Worm (Caenorhabditis elegans) whole organism, young adult: ENCODE results near the gene H04J21.1.

Source experiments
- B0019.2 ChIP-seq: fragments of 200-800 bp; sonication (Bioruptor generic); conservative IDR thresholded peaks from 2 replicates; pipeline ENCODE4 v1.3.6; 2022; ENCODE audit warnings: missing genetic modification reagents, missing genetic modification characterization, missing compliant biosample characterization
- C17E4.6 ChIP-seq: fragments of 200-800 bp; sonication (Bioruptor generic); IDR thresholded peaks from 2 replicates; pipeline ENCODE4 v1.3.6; 2022; ENCODE audit warnings: missing genetic modification reagents, missing genetic modification characterization, missing compliant biosample characterization
- F23B12.7 ChIP-seq: sonication (generic microtip); optimal IDR thresholded peaks from 2 replicates; lab custom pipeline; 2017; ENCODE audit warnings: missing genetic modification characterization, mild to moderate bottlenecking, missing compliant biosample characterization, antibody characterized with exemption, moderate library complexity; ENCODE audit not compliant: insufficient read depth
- F39B2.1 ChIP-seq: fragments of 200-800 bp; sonication (Bioruptor generic); IDR thresholded peaks from 2 replicates; pipeline ENCODE4 v1.3.6; 2022; ENCODE audit warnings: missing genetic modification reagents, missing genetic modification characterization, missing compliant biosample characterization
- F57C9.4 ChIP-seq: sonication (generic microtip); optimal IDR thresholded peaks from 2 replicates; lab custom pipeline; 2017; ENCODE audit warnings: mild to moderate bottlenecking, missing genetic modification characterization, missing compliant biosample characterization
- T26A5.8 ChIP-seq: sonication (generic microtip); optimal IDR thresholded peaks from 2 replicates; lab custom pipeline; 2016; ENCODE audit warnings: missing genetic modification characterization, missing compliant biosample characterization
- Y67H2A.10 ChIP-seq: fragments of 200-800 bp; sonication (Bioruptor generic); conservative IDR thresholded peaks from 2 replicates; pipeline ENCODE4 v1.3.6; 2022; ENCODE audit warnings: missing genetic modification reagents, missing genetic modification characterization, missing compliant biosample characterization
- atf-7 ChIP-seq: sonication (generic microtip); optimal IDR thresholded peaks from 2 replicates; lab custom pipeline; 2017; ENCODE audit warnings: mild to moderate bottlenecking, missing genetic modification characterization, missing compliant biosample characterization
- ceh-91 ChIP-seq: fragments of 200-800 bp; sonication (Bioruptor generic); IDR thresholded peaks from 2 replicates; pipeline ENCODE4 v1.3.6; 2022; ENCODE audit warnings: missing genetic modification reagents, missing genetic modification characterization, missing compliant biosample characterization
- dpff-1 ChIP-seq: sonication (generic microtip); optimal IDR thresholded peaks from 2 replicates; lab custom pipeline; 2017; ENCODE audit warnings: mild to moderate bottlenecking, missing genetic modification characterization, missing compliant biosample characterization
- egl-44 ChIP-seq: fragments of 200-800 bp; sonication (Bioruptor generic); IDR thresholded peaks from 2 replicates; pipeline ENCODE4 v1.3.6; 2022; ENCODE audit warnings: missing genetic modification reagents, missing genetic modification characterization, missing compliant biosample characterization
- lsl-1 ChIP-seq: fragments of 200-800 bp; sonication (Bioruptor generic); optimal IDR thresholded peaks from 2 replicates; lab custom pipeline; 2018; ENCODE audit warnings: mild to moderate bottlenecking, missing genetic modification characterization, moderate library complexity, missing compliant biosample characterization
- snpc-1.1 ChIP-seq: sonication (generic microtip); optimal IDR thresholded peaks from 2 replicates; lab custom pipeline; 2017; ENCODE audit warnings: missing genetic modification characterization, mild to moderate bottlenecking, missing compliant biosample characterization, antibody characterized with exemption, moderate library complexity, missing genotype, missing genetic modification reagents; ENCODE audit not compliant: insufficient read depth
- xnd-1 ChIP-seq: sonication (generic microtip); optimal IDR thresholded peaks from 2 replicates; lab custom pipeline; 2016; ENCODE audit warnings: missing genotype, missing genetic modification reagents, missing genetic modification characterization, missing compliant biosample characterization

H04J21.1 gene

DNA sequence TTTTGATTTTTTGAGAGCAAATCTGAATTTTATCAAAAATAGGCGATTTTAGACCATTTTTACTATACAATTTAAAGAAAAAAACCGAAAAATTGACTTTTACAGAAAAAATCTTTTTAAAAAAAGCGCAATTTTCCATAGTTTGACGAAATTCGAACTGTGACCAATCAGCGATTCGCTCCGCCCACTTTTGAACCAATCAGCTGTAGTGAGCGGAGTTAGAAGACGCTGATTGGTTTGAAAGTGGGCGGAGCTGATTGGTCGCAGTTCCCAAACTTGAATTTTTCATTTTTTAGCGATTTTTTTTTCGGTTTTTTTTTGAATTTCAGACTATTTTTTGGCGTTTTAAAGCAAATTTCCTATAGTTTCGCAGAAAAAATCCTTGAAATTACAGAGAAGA, 47.1 kb downstream of the H04J21.1 start:
- no peak for TF ChIP-seq egl-44 (GFP tag; lab: Robert Waterston, UW)
- TF ChIP-seq T26A5.8 (tag; lab: Kevin White, UChicago): no peak
- no peak for TF ChIP-seq snpc-1.1 (tag; lab: Kevin White, UChicago)
- TF ChIP-seq F23B12.7 (tag; lab: Kevin White, UChicago): no peak
- no peak for TF ChIP-seq C17E4.6 (GFP tag; lab: Robert Waterston, UW)
- no peak for TF ChIP-seq ceh-91 (GFP tag; lab: Robert Waterston, UW)
- no peak for TF ChIP-seq B0019.2 (GFP tag; lab: Robert Waterston, UW)
- no peak for TF ChIP-seq F57C9.4 (tag; lab: Kevin White, UChicago)
- TF ChIP-seq dpff-1: no peak
- no peak for TF ChIP-seq Y67H2A.10 (GFP tag; lab: Robert Waterston, UW)
- TF ChIP-seq lsl-1 (GFP tag; lab: Kevin White, UChicago): no peak
- TF ChIP-seq xnd-1 (tag; lab: Kevin White, UChicago): no peak
- no peak for TF ChIP-seq atf-7
- TF ChIP-seq F39B2.1 (GFP tag; lab: Robert Waterston, UW): no peak
